Worm (Caenorhabditis elegans): Measurements from ENCODE around the gene H40L08.3.

- no peak for TF ChIP-seq pqm-1 (tag; optimal IDR thresholded peaks at IDR 0.05)
- no peak for TF ChIP-seq R02D3.7 (tag; optimal IDR thresholded peaks at IDR 0.05)
- no peak for TF ChIP-seq jun-1 (tag; optimal IDR thresholded peaks at IDR 0.05)
- no peak for TF ChIP-seq lsy-12 (tag; optimal IDR thresholded peaks at IDR 0.05)
- no peak for TF ChIP-seq nhr-28 (tag; optimal IDR thresholded peaks at IDR 0.05)
- TF ChIP-seq unc-39 (tag; optimal IDR thresholded peaks at IDR 0.05), result no peak
- no peak for TF ChIP-seq ceh-16 (tag; optimal IDR thresholded peaks at IDR 0.05)
- TF ChIP-seq lin-39 (tag; optimal IDR thresholded peaks at IDR 0.05), result no peak
- no peak for TF ChIP-seq ztf-11 (tag; optimal IDR thresholded peaks at IDR 0.05)
- TF ChIP-seq hmg-11 (tag; optimal IDR thresholded peaks at IDR 0.05), result no peak
- no peak for TF ChIP-seq unc-62 (GFP tag; optimal IDR thresholded peaks at IDR 0.05)
- no peak for TF ChIP-seq fos-1 (tag; optimal IDR thresholded peaks at IDR 0.05)
Measured at ce11 chrX:15069242-15069641, 6.7 kb downstream of the H40L08.3 start, which contains the start of gene mam-6.

Data from whole organism, L3 larva.